Worm (Caenorhabditis elegans) whole organism, L1 larva: ENCODE measurements around the gene arrd-7.

Experiments
- C04F5.9 ChIP-seq: sonication (generic microtip); optimal IDR thresholded peaks from 2 replicates; lab custom pipeline; 2016; ENCODE audit warnings: missing genetic modification characterization, missing compliant biosample characterization
- F16B12.6 ChIP-seq: fragments of 150-350 bp; optimal IDR thresholded peaks from 2 replicates; lab custom pipeline; 2014; ENCODE audit warnings: missing biosample characterization, missing genetic modification characterization
- Y116A8C.19 ChIP-seq: sonication (generic microtip); optimal IDR thresholded peaks from 2 replicates; lab custom pipeline; 2016; ENCODE audit warnings: missing compliant biosample characterization, missing genetic modification characterization, borderline replicate concordance
- alr-1 ChIP-seq: fragments of 200-800 bp; sonication (Bioruptor generic); optimal IDR thresholded peaks from 2 replicates; lab custom pipeline; 2018; ENCODE audit warnings: borderline replicate concordance, mild to moderate bottlenecking, missing genetic modification characterization, missing compliant biosample characterization
- dpl-1 ChIP-seq, 3 experiments: fragments of 150-350 bp in 2 of 3; sonication (generic microtip) in 1 of 3; optimal IDR thresholded peaks; 2 replicates each; lab custom pipeline; 2014 to 2017; ENCODE audit warnings: missing biosample characterization in 3 of 3, missing genetic modification characterization in 3 of 3, missing genetic modification reagents in 3 of 3
- efl-1 ChIP-seq, 4 experiments: fragments of 150-350 bp; optimal IDR thresholded peaks in 3 of 4; peaks in 1 of 4; 1 replicate in 1 of 4; 2 replicates in 3 of 4; lab custom pipeline; 2014; ENCODE audit warnings: missing biosample characterization in 2 of 4, missing genetic modification characterization in 2 of 4, missing genetic modification reagents in 2 of 4
- egl-27 ChIP-seq, 2 experiments: fragments of 150-350 bp in 1 of 2; sonication (generic microtip); optimal IDR thresholded peaks; 3 replicates each; lab custom pipeline; 2017 to 2018; ENCODE audit warnings: missing biosample characterization in 2 of 2, missing genetic modification characterization in 2 of 2, missing genetic modification reagents in 2 of 2
- elt-2 ChIP-seq: sonication (generic microtip); optimal IDR thresholded peaks from 2 replicates; lab custom pipeline; 2016; ENCODE audit warnings: missing genetic modification characterization, mild to moderate bottlenecking, inconsistent platforms, missing compliant biosample characterization, missing genetic modification reagents
- fkh-10 ChIP-seq: sonication (generic microtip); optimal IDR thresholded peaks from 2 replicates; lab custom pipeline; 2017; ENCODE audit warnings: missing biosample characterization, missing genetic modification reagents, missing genetic modification characterization
- fkh-4 ChIP-seq: sonication (generic microtip); optimal IDR thresholded peaks from 2 replicates; lab custom pipeline; 2016; ENCODE audit warnings: missing compliant biosample characterization, missing genetic modification characterization, borderline replicate concordance
- grh-1 ChIP-seq: fragments of 200-800 bp; sonication (Bioruptor generic); IDR thresholded peaks from 2 replicates; pipeline ENCODE4 v1.3.6; 2022; ENCODE audit warnings: missing genetic modification reagents, missing genetic modification characterization, missing compliant biosample characterization
- lin-13 ChIP-seq: fragments of 150-350 bp; optimal IDR thresholded peaks from 2 replicates; lab custom pipeline; 2014; ENCODE audit warnings: missing biosample characterization, missing genetic modification reagents, missing genetic modification characterization
- lin-14 ChIP-seq: fragments of 200-800 bp; sonication (Bioruptor generic); optimal IDR thresholded peaks from 2 replicates; lab custom pipeline; 2018; ENCODE audit warnings: mild to moderate bottlenecking, missing genetic modification characterization, moderate library complexity, missing compliant biosample characterization
- lin-35 ChIP-seq, 2 experiments: fragments of 150-350 bp; optimal IDR thresholded peaks; 2 replicates each; lab custom pipeline; 2014; ENCODE audit warnings: missing biosample characterization in 2 of 2, missing genetic modification characterization in 2 of 2, missing genetic modification reagents in 2 of 2
- lsy-2 ChIP-seq, 2 experiments: fragments of 150-350 bp; optimal IDR thresholded peaks; 2 replicates each; lab custom pipeline; 2014; ENCODE audit warnings: missing biosample characterization in 2 of 2, missing genetic modification characterization in 2 of 2
- mep-1 ChIP-seq: fragments of 150-350 bp; optimal IDR thresholded peaks from 2 replicates; lab custom pipeline; 2014; ENCODE audit warnings: missing biosample characterization, missing genetic modification characterization
- nhr-11 ChIP-seq: fragments of 150-350 bp; optimal IDR thresholded peaks from 2 replicates; lab custom pipeline; 2014; ENCODE audit warnings: missing biosample characterization, missing genetic modification characterization
- nhr-76 ChIP-seq: sonication (generic microtip); optimal IDR thresholded peaks from 2 replicates; lab custom pipeline; 2017; ENCODE audit warnings: missing biosample characterization, missing genetic modification characterization
- skn-1 ChIP-seq: fragments of 150-350 bp; optimal IDR thresholded peaks from 2 replicates; lab custom pipeline; 2014; ENCODE audit warnings: missing biosample characterization, missing genetic modification characterization
- snpc-4 ChIP-seq: fragments of 150-350 bp; optimal IDR thresholded peaks from 2 replicates; lab custom pipeline; 2014; ENCODE audit warnings: missing biosample characterization, missing genetic modification characterization
- snu-23 ChIP-seq: sonication (generic microtip); optimal IDR thresholded peaks from 2 replicates; lab custom pipeline; 2016; ENCODE audit warnings: missing genetic modification characterization, missing compliant biosample characterization
- sox-4 ChIP-seq: sonication (generic microtip); optimal IDR thresholded peaks from 2 replicates; lab custom pipeline; 2016; ENCODE audit warnings: missing genetic modification characterization, missing compliant biosample characterization

The arrd-7 gene

ce11 chrII:12027697-12028245 is 34.6 kb downstream of the arrd-7 start, which contains the start of gene Y17G7B.8:
Gene Y17G7B.8, minus strand, starts transcription at chrII:12027747.
- no peak for TF ChIP-seq lin-14 (GFP tag; lab: Kevin White, UChicago)
- peak; percentile 47 for TF ChIP-seq elt-2 (tag; lab: Kevin White, UChicago)
- no peak for TF ChIP-seq efl-1 (optimal IDR thresholded peaks at IDR 0.05; lab: Kevin White, UChicago)
- peak in 1 of 2 experiments; percentile 34 for TF ChIP-seq efl-1 (GFP tag; optimal IDR thresholded peaks at IDR 0.05 in 1 of 2; lab: Kevin White, UChicago)

- TF ChIP-seq lin-35 (GFP tag; optimal IDR thresholded peaks at IDR 0.05; lab: Kevin White, UChicago) (peak in 1 of 2 experiments; percentile 23), grh-1 (GFP tag; lab: Robert Waterston, UW) (no peak), sox-4 (tag; lab: Kevin White, UChicago) (no peak), C04F5.9 (tag; lab: Kevin White, UChicago) (no peak), nhr-11 (tag; lab: Kevin White, UChicago) (no peak), dpl-1 (GFP tag; optimal IDR thresholded peaks at IDR 0.05; lab: Kevin White, UChicago) (peak in 1 of 3 experiments; percentile 37), mep-1 (tag; lab: Kevin White, UChicago) (peak; percentile 22), egl-27 (tag; optimal IDR thresholded peaks at IDR 0.05; lab: Kevin White, UChicago) (no peak), F16B12.6 (tag; lab: Kevin White, UChicago) (peak; percentile 79), snu-23 (peak; percentile 5), snpc-4 (no peak), alr-1 (tag; lab: Kevin White, UChicago) (no peak), fkh-4 (tag; lab: Kevin White, UChicago) (no peak), Y116A8C.19 (tag; lab: Kevin White, UChicago) (no peak), skn-1 (tag; lab: Kevin White, UChicago) (peak; percentile 48), efl-1 (optimal IDR thresholded peaks at IDR 0.05; lab: Kevin White, UChicago) (peak; percentile 4 to 21), efl-1 (GFP tag; optimal IDR thresholded peaks at IDR 0.05 in 1 of 2; lab: Kevin White, UChicago) (peak; percentile 18 to 92), lin-13 (no peak), lsy-2 (tag; optimal IDR thresholded peaks at IDR 0.05; lab: Kevin White, UChicago) (peak; percentile 56 to 90), fkh-10 (GFP tag; lab: Kevin White, UChicago) (no peak), nhr-76 (no peak)
Observed at ce11 chrII:12023315-12023878, 39.0 kb downstream of the arrd-7 start, which contains the start of gene Y17G7B.12. Gene Y17G7B.12, plus strand, starts transcription at chrII:12023861.
